Fruit fly (Drosophila melanogaster) whole organism, embryonic: ENCODE data around the gene ND-24.
A peak's percentile ranks its signal among the peaks of the same experiment; 100 is the strongest.

Source experiments
- BtbVII ChIP-seq: fragments of 200-800 bp; sonication (Bioruptor generic); optimal IDR thresholded peaks from 3 replicates; lab custom pipeline; 2017; ENCODE audit warnings: missing biosample characterization, mild to moderate bottlenecking, missing genetic modification characterization
- CG13123 ChIP-seq: fragments of 200-800 bp; sonication (Bioruptor generic); optimal IDR thresholded peaks from 2 replicates; lab custom pipeline; 2016; ENCODE audit warnings: missing biosample characterization, missing genetic modification characterization
- CG13775 ChIP-seq: fragments of 200-800 bp; sonication (Bioruptor generic); optimal IDR thresholded peaks from 3 replicates; lab custom pipeline; 2017; ENCODE audit warnings: missing biosample characterization, mild to moderate bottlenecking, missing genetic modification characterization
- CG1603 ChIP-seq: fragments of 200-800 bp; sonication (Bioruptor generic); optimal IDR thresholded peaks from 2 replicates; lab custom pipeline; 2019; ENCODE audit warnings: missing biosample characterization, mild to moderate bottlenecking, missing genetic modification characterization, moderate library complexity
- CG17186 ChIP-seq: fragments of 200-800 bp; sonication (Bioruptor generic); optimal IDR thresholded peaks from 3 replicates; lab custom pipeline; 2017; ENCODE audit warnings: missing biosample characterization, missing genetic modification reagents, missing genetic modification characterization
- CG17359 ChIP-seq: fragments of 200-800 bp; sonication (Bioruptor generic); optimal IDR thresholded peaks from 3 replicates; lab custom pipeline; 2018; ENCODE audit warnings: missing biosample characterization, mild to moderate bottlenecking, missing genetic modification characterization, moderate library complexity
- CG1832 ChIP-seq: fragments of 200-800 bp; sonication (Bioruptor generic); optimal IDR thresholded peaks from 2 replicates; lab custom pipeline; 2017; ENCODE audit warnings: missing biosample characterization, mild to moderate bottlenecking, missing genetic modification characterization, inconsistent platforms
- CG2199 ChIP-seq: fragments of 200-800 bp; sonication (Bioruptor generic); IDR thresholded peaks from 3 replicates; pipeline ENCODE4 v1.3.6; 2022; ENCODE audit warnings: missing biosample characterization, missing genetic modification characterization
- CG2875 ChIP-seq: fragments of 200-800 bp; sonication (Bioruptor generic); optimal IDR thresholded peaks from 2 replicates; lab custom pipeline; 2017; ENCODE audit warnings: missing biosample characterization, mild to moderate bottlenecking, missing genetic modification characterization, missing genetic modification reagents
- CG32532 ChIP-seq: fragments of 200-800 bp; sonication (Bioruptor generic); IDR thresholded peaks from 2 replicates; pipeline ENCODE4 v1.3.6; 2022; ENCODE audit warnings: missing biosample characterization, missing genetic modification characterization
- CG3726 ChIP-seq: fragments of 200-800 bp; sonication (Bioruptor generic); IDR thresholded peaks from 3 replicates; pipeline ENCODE4, ENCODE4 v1.3.6; 2022; ENCODE audit warnings: missing biosample characterization, missing genetic modification characterization
- CG3995 ChIP-seq: fragments of 200-800 bp; sonication (Bioruptor generic); optimal IDR thresholded peaks from 3 replicates; lab custom pipeline; 2016; ENCODE audit warnings: missing biosample characterization, missing genetic modification characterization
- CG4707 ChIP-seq: fragments of 200-800 bp; sonication (Bioruptor generic); optimal IDR thresholded peaks from 2 replicates; lab custom pipeline; 2018; ENCODE audit warnings: missing biosample characterization, mild to moderate bottlenecking, missing genetic modification characterization, moderate library complexity
- CG5245 ChIP-seq: fragments of 200-800 bp; sonication (Bioruptor generic); optimal IDR thresholded peaks from 3 replicates; lab custom pipeline; 2016; ENCODE audit warnings: missing biosample characterization, missing genetic modification characterization
- CG6175 ChIP-seq: fragments of 200-800 bp; sonication (Bioruptor generic); IDR thresholded peaks from 3 replicates; pipeline ENCODE4 v1.3.6; 2022; ENCODE audit warnings: missing biosample characterization, missing genetic modification characterization
- CG6654 ChIP-seq: fragments of 200-800 bp; sonication (Bioruptor generic); optimal IDR thresholded peaks from 2 replicates; lab custom pipeline; 2017; ENCODE audit warnings: missing biosample characterization, mild to moderate bottlenecking, missing genetic modification characterization
- CG6813 ChIP-seq: fragments of 200-800 bp; sonication (Bioruptor generic); optimal IDR thresholded peaks from 2 replicates; lab custom pipeline; 2017; ENCODE audit warnings: missing biosample characterization, missing genetic modification characterization, mild to moderate bottlenecking, moderate library complexity, missing genetic modification reagents
- CG7786 ChIP-seq: fragments of 200-800 bp; sonication (Bioruptor generic); optimal IDR thresholded peaks from 2 replicates; lab custom pipeline; 2016; ENCODE audit warnings: missing biosample characterization, missing genetic modification characterization
- CG7963 ChIP-seq: fragments of 200-800 bp; sonication (Bioruptor generic); IDR thresholded peaks from 3 replicates; pipeline ENCODE4 v1.3.6; 2022; ENCODE audit warnings: missing biosample characterization, missing genetic modification characterization; ENCODE audit not compliant: partially characterized antibody
- CG8359 ChIP-seq: fragments of 200-800 bp; sonication (Bioruptor generic); optimal IDR thresholded peaks from 2 replicates; lab custom pipeline; 2017; ENCODE audit warnings: missing biosample characterization, mild to moderate bottlenecking, missing genetic modification characterization, borderline replicate concordance
- CG8388 ChIP-seq: fragments of 200-800 bp; sonication (Bioruptor generic); optimal IDR thresholded peaks from 2 replicates; lab custom pipeline; 2019; ENCODE audit warnings: missing biosample characterization, mild to moderate bottlenecking, missing genetic modification characterization, moderate library complexity
- CG9932 ChIP-seq: fragments of 200-800 bp; sonication (Bioruptor generic); IDR thresholded peaks from 2 replicates; pipeline ENCODE4 v1.3.6; 2022; ENCODE audit warnings: missing biosample characterization, missing genetic modification characterization
- Dek ChIP-seq: fragments of 200-800 bp; sonication (Bioruptor generic); optimal IDR thresholded peaks from 3 replicates; lab custom pipeline; 2019; ENCODE audit warnings: missing biosample characterization, mild to moderate bottlenecking, missing genetic modification characterization, moderate library complexity
- Dfd ChIP-seq, 2 experiments: fragments of >200 bp; optimal IDR thresholded peaks; 2 replicates each; lab custom pipeline; 2017; ENCODE audit warnings: missing biosample characterization in 2 of 2, missing genetic modification characterization in 2 of 2
- Dp ChIP-seq: fragments of 200-800 bp; sonication (Bioruptor generic); optimal IDR thresholded peaks from 2 replicates; lab custom pipeline; 2018; ENCODE audit warnings: missing biosample characterization, mild to moderate bottlenecking, missing genetic modification characterization, moderate library complexity
- Eip74EF ChIP-seq, 2 experiments: fragments of 200-800 bp in 1 of 2; fragments of >200 bp in 1 of 2; sonication (Bioruptor generic) in 1 of 2; optimal IDR thresholded peaks; 2 replicates each; lab custom pipeline; 2017 to 2019; ENCODE audit warnings: missing biosample characterization in 2 of 2, missing genetic modification characterization in 2 of 2, mild to moderate bottlenecking in 1 of 2, moderate library complexity in 1 of 2
- Hey ChIP-seq: fragments of 200-800 bp; sonication (Bioruptor generic); optimal IDR thresholded peaks from 3 replicates; lab custom pipeline; 2018; ENCODE audit warnings: missing biosample characterization, mild to moderate bottlenecking, missing genetic modification characterization
- Hr51 ChIP-seq, 2 experiments: fragments of 200-800 bp; sonication (Bioruptor generic); optimal IDR thresholded peaks; 2 replicates in 1 of 2; 3 replicates in 1 of 2; lab custom pipeline; 2016 to 2018; ENCODE audit warnings: missing biosample characterization in 2 of 2, missing genetic modification characterization in 2 of 2, mild to moderate bottlenecking in 1 of 2, moderate library complexity in 1 of 2
- Lim3 ChIP-seq: fragments of 200-800 bp; sonication (Bioruptor generic); IDR thresholded peaks from 2 replicates; pipeline ENCODE4 v1.3.6; 2022; ENCODE audit warnings: missing biosample characterization, missing genetic modification characterization
- Oaz ChIP-seq: fragments of 200-800 bp; sonication (Bioruptor generic); IDR thresholded peaks from 2 replicates; pipeline ENCODE4 v1.3.6; 2022; ENCODE audit warnings: missing biosample characterization, missing genetic modification characterization
- Ptx1 ChIP-seq: fragments of 200-800 bp; sonication (Bioruptor generic); IDR thresholded peaks from 2 replicates; pipeline ENCODE4 v1.3.6; 2022; ENCODE audit warnings: missing biosample characterization, missing genetic modification characterization
- Ravus ChIP-seq: fragments of 200-800 bp; sonication (Bioruptor generic); IDR thresholded peaks from 2 replicates; pipeline ENCODE4 v1.3.6; 2022; ENCODE audit warnings: missing biosample characterization, missing genetic modification characterization
- bab2 ChIP-seq: fragments of 200-800 bp; sonication (Bioruptor generic); optimal IDR thresholded peaks from 2 replicates; lab custom pipeline; 2016; ENCODE audit warnings: missing biosample characterization, missing genetic modification characterization
- btn ChIP-seq: fragments of 200-800 bp; sonication (Bioruptor generic); optimal IDR thresholded peaks from 2 replicates; lab custom pipeline; 2016; ENCODE audit warnings: missing biosample characterization, missing genetic modification characterization
- dmrt99B ChIP-seq: fragments of 200-800 bp; sonication (Bioruptor generic); optimal IDR thresholded peaks from 2 replicates; lab custom pipeline; 2018; ENCODE audit warnings: missing biosample characterization, mild to moderate bottlenecking, missing genetic modification characterization, moderate library complexity
- en ChIP-seq: fragments of 200-800 bp; sonication (Bioruptor generic); optimal IDR thresholded peaks from 2 replicates; lab custom pipeline; 2016; ENCODE audit warnings: missing biosample characterization, missing genetic modification characterization
- lov ChIP-seq, 2 experiments: fragments of 200-800 bp in 1 of 2; fragments of >200 bp in 1 of 2; sonication (Bioruptor generic) in 1 of 2; IDR thresholded peaks in 1 of 2; optimal IDR thresholded peaks in 1 of 2; 2 replicates in 1 of 2; 3 replicates in 1 of 2; pipeline versions ENCODE4 v1.3.6 to Lab custom; 2017 to 2022; ENCODE audit warnings: missing biosample characterization in 1 of 2, missing genetic modification characterization in 1 of 2
- odd ChIP-seq: fragments of 200-800 bp; sonication (Bioruptor generic); optimal IDR thresholded peaks from 2 replicates; lab custom pipeline; 2017; ENCODE audit warnings: missing biosample characterization, mild to moderate bottlenecking, missing genetic modification characterization
- pb ChIP-seq: fragments of 200-800 bp; sonication (Bioruptor generic); optimal IDR thresholded peaks from 3 replicates; lab custom pipeline; 2016; ENCODE audit warnings: missing biosample characterization, missing genetic modification characterization
- ranshi ChIP-seq: fragments of 200-800 bp; sonication (Bioruptor generic); IDR thresholded peaks from 2 replicates; pipeline ENCODE4 v1.3.6; 2022; ENCODE audit warnings: missing biosample characterization, missing genetic modification characterization
- ro ChIP-seq: fragments of 200-800 bp; sonication (Bioruptor generic); IDR thresholded peaks from 2 replicates; pipeline ENCODE4 v1.3.6; 2022; ENCODE audit warnings: missing biosample characterization, missing genetic modification characterization
- row ChIP-seq: fragments of 200-800 bp; sonication (Bioruptor generic); IDR thresholded peaks from 3 replicates; pipeline ENCODE4 v1.3.6; 2022; ENCODE audit warnings: missing biosample characterization, missing genetic modification characterization
- sc ChIP-seq, 3 experiments: fragments of >200 bp in 2 of 3; fragments of 200-800 bp in 1 of 3; sonication (Bioruptor generic) in 1 of 3; optimal IDR thresholded peaks; 2 replicates in 2 of 3; 3 replicates in 1 of 3; lab custom pipeline; 2017; ENCODE audit warnings: mild to moderate bottlenecking in 1 of 3, missing biosample characterization in 1 of 3, missing genetic modification characterization in 1 of 3, missing genetic modification reagents in 1 of 3
- sens ChIP-seq: fragments of 200-800 bp; sonication (Bioruptor generic); peaks from one replicate; lab custom pipeline; 2016; ENCODE audit warnings: missing biosample characterization, missing genetic modification characterization
- sug ChIP-seq: fragments of 200-800 bp; optimal IDR thresholded peaks from 2 replicates; lab custom pipeline; 2019; ENCODE audit warnings: missing biosample characterization, mild to moderate bottlenecking, missing genetic modification characterization, moderate library complexity
- tio ChIP-seq: fragments of 200-800 bp; sonication (Bioruptor generic); optimal IDR thresholded peaks from 2 replicates; lab custom pipeline; 2017; ENCODE audit warnings: missing biosample characterization, missing genetic modification characterization, inconsistent platforms
- trem ChIP-seq: fragments of 200-800 bp; optimal IDR thresholded peaks from 3 replicates; lab custom pipeline; 2019; ENCODE audit warnings: missing biosample characterization, mild to moderate bottlenecking, missing genetic modification characterization, moderate library complexity
- unc-4 ChIP-seq: fragments of 200-800 bp; sonication (Bioruptor generic); IDR thresholded peaks from 2 replicates; pipeline ENCODE4 v1.3.6; 2022; ENCODE audit warnings: missing biosample characterization, missing genetic modification characterization; ENCODE audit not compliant: partially characterized antibody

ND-24 gene

dm6 chrX:17631996-17632612 lies at the start of gene ND-24, which contains the start of gene corolla (continued):
- TF ChIP-seq CG8388 (GFP tag; lab: Kevin White, UChicago): peak; percentile 75
- TF ChIP-seq unc-4 (GFP tag; lab: Robert Waterston, UW): peak; percentile 92
- peak; percentile 65 for TF ChIP-seq CG1603 (tag; lab: Kevin White, UChicago)
- TF ChIP-seq dmrt99B (tag; lab: Kevin White, UChicago): no peak
- peak; percentile 94 for TF ChIP-seq CG9932 (GFP tag; lab: Robert Waterston, UW)
- TF ChIP-seq sc (optimal IDR thresholded peaks at IDR 0.05; lab: Kevin White, UChicago): no peak
- TF ChIP-seq sc (GFP tag; optimal IDR thresholded peaks at IDR 0.05; lab: Kevin White, UChicago): peak; percentile 58
- peak; percentile 6 for TF ChIP-seq en
- TF ChIP-seq bab2 (GFP tag; lab: Kevin White, UChicago): peak; percentile 84
- no peak for TF ChIP-seq BtbVII (GFP tag; lab: Kevin White, UChicago)
- no peak for TF ChIP-seq lov (optimal IDR thresholded peaks at IDR 0.05; lab: Kevin White, UChicago)
- peak; percentile 69; the same call in 1 of the 3 replicates for TF ChIP-seq lov (GFP tag; IDR thresholded peaks at IDR 0.05; lab: Robert Waterston, UW)
- TF ChIP-seq trem (tag; lab: Kevin White, UChicago): peak; percentile 69
- no peak for TF ChIP-seq CG6813 (GFP tag; lab: Kevin White, UChicago)
- TF ChIP-seq CG7963: peak; percentile 70
- peak; percentile 94 for TF ChIP-seq row
- TF ChIP-seq CG13123 (GFP tag; lab: Kevin White, UChicago): peak; percentile 76
- TF ChIP-seq CG4707 (GFP tag; lab: Kevin White, UChicago): no peak
- peak; percentile 45 for TF ChIP-seq pb
- TF ChIP-seq CG7786: peak; percentile 77
- TF ChIP-seq odd (GFP tag; lab: Kevin White, UChicago): no peak
- peak; percentile 34 for TF ChIP-seq CG2875 (GFP tag; lab: Kevin White, UChicago)
- TF ChIP-seq Oaz (GFP tag; lab: Robert Waterston, UW): peak; percentile 62
- TF ChIP-seq CG6175 (GFP tag; lab: Robert Waterston, UW): peak; percentile 40; the same call in 1 of the 3 replicates
- peak; percentile 85 for TF ChIP-seq CG13775 (GFP tag; lab: Kevin White, UChicago)
- TF ChIP-seq CG17359: peak; percentile 83
- no peak for TF ChIP-seq Hey (tag; lab: Kevin White, UChicago)
- peak; percentile 77 for TF ChIP-seq Dp (GFP tag; lab: Kevin White, UChicago)
- TF ChIP-seq CG3726 (GFP tag; lab: Robert Waterston, UW): 0 out of 3 replicates have a peak, but pooled peaks have one; percentile 66
- TF ChIP-seq CG5245 (GFP tag; lab: Kevin White, UChicago): peak; percentile 77
- TF ChIP-seq Dfd (GFP tag; optimal IDR thresholded peaks at IDR 0.05; lab: Kevin White, UChicago): no peak
- TF ChIP-seq Hr51 (GFP tag; optimal IDR thresholded peaks at IDR 0.05; lab: Kevin White, UChicago): peak; percentile 78 to 82
- peak; percentile 74 for TF ChIP-seq Dek (tag; lab: Kevin White, UChicago)
- TF ChIP-seq sug (tag; lab: Kevin White, UChicago): peak; percentile 59
- no peak for TF ChIP-seq Eip74EF (GFP tag; optimal IDR thresholded peaks at IDR 0.05; lab: Kevin White, UChicago)
- TF ChIP-seq CG8359: no peak
- peak; percentile 91 for TF ChIP-seq CG32532 (GFP tag; lab: Robert Waterston, UW)
- TF ChIP-seq ro: peak; percentile 61; the same call in 1 of the 2 replicates
- TF ChIP-seq Lim3 (GFP tag; lab: Robert Waterston, UW): peak; percentile 49; the same call in 1 of the 2 replicates
- TF ChIP-seq CG6654 (GFP tag; lab: Kevin White, UChicago): no peak
- peak; percentile 83 for TF ChIP-seq ranshi
- TF ChIP-seq Ptx1 (GFP tag; lab: Robert Waterston, UW): peak; percentile 92
- peak; percentile 92 for TF ChIP-seq CG3995 (GFP tag; lab: Kevin White, UChicago)
- TF ChIP-seq CG1832 (GFP tag; lab: Kevin White, UChicago): no peak
- no peak for TF ChIP-seq CG2199 (GFP tag; lab: Robert Waterston, UW)
- peak; percentile 39; the same call in 1 of the 2 replicates for TF ChIP-seq Ravus (GFP tag; lab: Robert Waterston, UW)
- peak; percentile 19 for TF ChIP-seq btn (GFP tag; lab: Kevin White, UChicago)
- TF ChIP-seq tio (GFP tag; lab: Kevin White, UChicago): no peak
- peak; percentile 72 for TF ChIP-seq CG17186 (GFP tag; lab: Kevin White, UChicago)
- TF ChIP-seq sens: peak; percentile 97
